Fruit fly (Drosophila melanogaster) whole organism, wandering third instar larva: ENCODE results near the gene CG17124.
A peak's percentile ranks its signal among the peaks of the same experiment; 100 is the strongest.

ENCODE experiments used
- CG32264 ChIP-seq: fragments of 200-800 bp; sonication (Bioruptor generic); optimal IDR thresholded peaks from 2 replicates; lab custom pipeline; 2016; ENCODE audit warnings: missing biosample characterization, missing genetic modification characterization
- CG9705 ChIP-seq: fragments of 200-800 bp; sonication (Bioruptor generic); optimal IDR thresholded peaks from 2 replicates; lab custom pipeline; 2018; ENCODE audit warnings: missing biosample characterization, mild to moderate bottlenecking, missing genetic modification characterization
- CrebA ChIP-seq: fragments of 200-800 bp; sonication (Bioruptor generic); optimal IDR thresholded peaks from 2 replicates; lab custom pipeline; 2016; ENCODE audit warnings: missing biosample characterization, mild to moderate bottlenecking, missing genetic modification characterization, borderline replicate concordance
- Dfd ChIP-seq: fragments of >200 bp; optimal IDR thresholded peaks from 2 replicates; lab custom pipeline; 2017; ENCODE audit warnings: missing biosample characterization, missing genetic modification characterization
- Dif ChIP-seq: fragments of 200-275, 200-300 bp; sonication (Bioruptor generic); optimal IDR thresholded peaks from 2 replicates; lab custom pipeline; 2018; ENCODE audit warnings: missing biosample characterization, missing genetic modification characterization; ENCODE audit not compliant: partially characterized antibody
- HLH106 ChIP-seq: fragments of 200-800 bp; optimal IDR thresholded peaks from 3 replicates; lab custom pipeline; 2019; ENCODE audit warnings: missing biosample characterization, mild to moderate bottlenecking, missing genetic modification characterization, moderate library complexity
- Hnf4 ChIP-seq: fragments of 200-800 bp; sonication (Bioruptor generic); optimal IDR thresholded peaks from 2 replicates; lab custom pipeline; 2016; ENCODE audit warnings: missing biosample characterization, mild to moderate bottlenecking, missing genetic modification characterization
- Hr78 ChIP-seq: fragments of >200 bp; optimal IDR thresholded peaks from 2 replicates; lab custom pipeline; 2017; ENCODE audit warnings: missing biosample characterization, missing genetic modification characterization
- Hr83 ChIP-seq: fragments of 200-300 bp; sonication (Bioruptor generic); optimal IDR thresholded peaks from 2 replicates; lab custom pipeline; 2016; ENCODE audit warnings: missing biosample characterization, mild to moderate bottlenecking, missing genetic modification characterization, moderate library complexity; ENCODE audit not compliant: poor library complexity, severe bottlenecking
- Myc ChIP-seq: fragments of >200 bp; optimal IDR thresholded peaks from 2 replicates; lab custom pipeline; 2017
- N ChIP-seq: fragments of >200 bp; optimal IDR thresholded peaks from 2 replicates; lab custom pipeline; 2018; ENCODE audit warnings: missing biosample characterization, missing external identifiers, missing genetic modification characterization
- OdsH ChIP-seq: fragments of 200-800 bp; sonication (Bioruptor generic); optimal IDR thresholded peaks from 2 replicates; lab custom pipeline; 2016; ENCODE audit warnings: missing biosample characterization, mild to moderate bottlenecking, missing genetic modification characterization
- Rel ChIP-seq, 2 experiments: fragments of 200-800 bp; sonication (Bioruptor generic) in 1 of 2; optimal IDR thresholded peaks; 2 replicates in 1 of 2; 3 replicates in 1 of 2; lab custom pipeline; 2016 to 2019; ENCODE audit warnings: mild to moderate bottlenecking in 2 of 2, missing biosample characterization in 2 of 2, missing genetic modification characterization in 2 of 2, moderate library complexity in 1 of 2
- Sp1 ChIP-seq: fragments of 200-800 bp; sonication (Bioruptor generic); optimal IDR thresholded peaks from 3 replicates; lab custom pipeline; 2019; ENCODE audit warnings: missing biosample characterization, mild to moderate bottlenecking, missing genetic modification characterization, moderate library complexity
- Vsx2 ChIP-seq: fragments of 200-300, 225-300 bp; sonication (Bioruptor generic); optimal IDR thresholded peaks from 2 replicates; lab custom pipeline; 2018; ENCODE audit warnings: missing biosample characterization, missing genetic modification characterization; ENCODE audit not compliant: partially characterized antibody
- br ChIP-seq: fragments of 200-800 bp; sonication (Bioruptor generic); optimal IDR thresholded peaks from 2 replicates; lab custom pipeline; 2016; ENCODE audit warnings: missing biosample characterization, missing genetic modification characterization
- brk ChIP-seq: fragments of 200-800 bp; sonication (Bioruptor generic); optimal IDR thresholded peaks from 2 replicates; lab custom pipeline; 2016; ENCODE audit warnings: missing biosample characterization, mild to moderate bottlenecking, missing genetic modification characterization
- dl ChIP-seq, 2 experiments: fragments of 175-275, 200-275 bp in 1 of 2; fragments of 200-275 bp in 1 of 2; sonication (Bioruptor generic); optimal IDR thresholded peaks; lab custom pipeline; 2018; ENCODE audit warnings: mild to moderate bottlenecking in 2 of 2, missing biosample characterization in 2 of 2, missing genetic modification characterization in 2 of 2, moderate library complexity in 2 of 2; ENCODE audit not compliant: partially characterized antibody in 2 of 2, insufficient read depth in 1 of 2
- dmrt93B ChIP-seq: fragments of 200-800 bp; sonication (Bioruptor generic); optimal IDR thresholded peaks from 2 replicates; lab custom pipeline; 2018; ENCODE audit warnings: missing biosample characterization, mild to moderate bottlenecking, missing genetic modification characterization
- dsf ChIP-seq: sonication (Bioruptor generic); optimal IDR thresholded peaks from 2 replicates; lab custom pipeline; 2016; ENCODE audit warnings: missing biosample characterization, missing genetic modification characterization, borderline replicate concordance
- ey ChIP-seq: fragments of 200-800 bp; sonication (Bioruptor generic); optimal IDR thresholded peaks from 2 replicates; lab custom pipeline; 2016; ENCODE audit warnings: missing biosample characterization, missing genetic modification characterization
- foxo ChIP-seq, 2 experiments: fragments of 200-800 bp; sonication (Bioruptor generic); optimal IDR thresholded peaks; 2 replicates in 1 of 2; 3 replicates in 1 of 2; lab custom pipeline; 2016 to 2017; ENCODE audit warnings: missing biosample characterization in 2 of 2, missing genetic modification characterization in 2 of 2
- fru ChIP-seq: fragments of 200-800 bp; sonication (Bioruptor generic); optimal IDR thresholded peaks from 3 replicates; lab custom pipeline; 2016; ENCODE audit warnings: missing biosample characterization, mild to moderate bottlenecking, missing genetic modification characterization
- h ChIP-seq: fragments of 200-800 bp; sonication (Bioruptor generic); optimal IDR thresholded peaks from 3 replicates; lab custom pipeline; 2016; ENCODE audit warnings: missing biosample characterization, mild to moderate bottlenecking, missing genetic modification characterization
- jim ChIP-seq: fragments of 175-275, 200-325 bp; sonication (Bioruptor generic); optimal IDR thresholded peaks from 2 replicates; lab custom pipeline; 2016; ENCODE audit warnings: missing biosample characterization, mild to moderate bottlenecking, missing genetic modification characterization
- lola ChIP-seq: fragments of >200 bp; optimal IDR thresholded peaks from 2 replicates; lab custom pipeline; 2017; ENCODE audit warnings: missing biosample characterization, missing genetic modification characterization
- pan ChIP-seq: fragments of >200 bp; optimal IDR thresholded peaks from 2 replicates; lab custom pipeline; 2017
- psq ChIP-seq: fragments of 200-800 bp; sonication (Bioruptor generic); optimal IDR thresholded peaks from 3 replicates; lab custom pipeline; 2017; ENCODE audit warnings: missing biosample characterization, mild to moderate bottlenecking, missing genetic modification characterization, moderate library complexity
- rgr ChIP-seq: fragments of 200-800 bp; sonication (Bioruptor generic); optimal IDR thresholded peaks from 3 replicates; lab custom pipeline; 2016; ENCODE audit warnings: missing biosample characterization, mild to moderate bottlenecking, missing genetic modification characterization
- sage ChIP-seq: fragments of 200-800 bp; sonication (Bioruptor generic); optimal IDR thresholded peaks from 2 replicates; lab custom pipeline; 2016; ENCODE audit warnings: missing biosample characterization, mild to moderate bottlenecking, missing genetic modification characterization
- sv ChIP-seq: fragments of 200-800 bp; sonication (Bioruptor generic); optimal IDR thresholded peaks from 3 replicates; lab custom pipeline; 2016; ENCODE audit warnings: missing biosample characterization, missing genetic modification characterization
- usp ChIP-seq: fragments of >200 bp; optimal IDR thresholded peaks from 2 replicates; lab custom pipeline; 2017; ENCODE audit warnings: missing biosample characterization, missing genetic modification characterization
- woc ChIP-seq: sonication (Bioruptor generic); optimal IDR thresholded peaks from 2 replicates; lab custom pipeline; 2016; ENCODE audit warnings: missing biosample characterization, mild to moderate bottlenecking, missing genetic modification characterization

Gene CG17124

DNA sequence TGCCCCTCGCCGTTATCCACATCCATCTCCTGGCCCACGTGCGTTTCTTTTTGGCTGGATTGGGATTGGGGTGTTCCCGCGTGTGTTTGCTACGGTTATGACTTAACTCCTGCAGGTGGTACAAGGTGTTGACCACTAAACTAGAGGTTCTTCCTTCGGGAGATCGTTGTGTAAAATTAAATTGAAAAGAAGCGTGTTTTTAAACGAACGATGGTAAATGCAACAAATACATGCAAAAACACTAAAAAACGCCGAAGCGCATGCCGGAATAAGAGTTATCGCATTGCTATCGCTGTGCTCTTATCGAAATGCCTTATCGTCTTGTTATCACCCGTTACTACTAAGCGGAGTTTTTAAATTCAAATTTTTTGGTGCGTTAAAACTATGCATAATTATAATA is 13.6 kb upstream of the CG17124 start, which contains the start of gene CG6724:
Gene CG6724, minus strand, starts transcription at position 245 of the 400 bp plus-strand sequence.
- no peak for TF ChIP-seq dmrt93B (GFP tag; lab: Kevin White, UChicago)
- TF ChIP-seq psq, result no peak
- TF ChIP-seq dsf (GFP tag; lab: Kevin White, UChicago), result no peak
- TF ChIP-seq Vsx2, result no peak
- TF ChIP-seq foxo (GFP tag; optimal IDR thresholded peaks at IDR 0.05; lab: Kevin White, UChicago), result no peak
- TF ChIP-seq pan (lab: Kevin White, UChicago), result no peak
- no peak for TF ChIP-seq CG32264 (GFP tag; lab: Kevin White, UChicago)
- no peak for TF ChIP-seq CrebA
- TF ChIP-seq CG9705 (GFP tag; lab: Kevin White, UChicago), result no peak
- TF ChIP-seq dl (GFP tag; optimal IDR thresholded peaks at IDR 0.05; lab: Kevin White, UChicago; ENCODE audit: insufficient read depth in 1 of 2, partially characterized antibody in 2 of 2), result no peak
- no peak for TF ChIP-seq br (GFP tag; lab: Kevin White, UChicago)
- TF ChIP-seq, all 38 proteins: peak for 0

DNA sequence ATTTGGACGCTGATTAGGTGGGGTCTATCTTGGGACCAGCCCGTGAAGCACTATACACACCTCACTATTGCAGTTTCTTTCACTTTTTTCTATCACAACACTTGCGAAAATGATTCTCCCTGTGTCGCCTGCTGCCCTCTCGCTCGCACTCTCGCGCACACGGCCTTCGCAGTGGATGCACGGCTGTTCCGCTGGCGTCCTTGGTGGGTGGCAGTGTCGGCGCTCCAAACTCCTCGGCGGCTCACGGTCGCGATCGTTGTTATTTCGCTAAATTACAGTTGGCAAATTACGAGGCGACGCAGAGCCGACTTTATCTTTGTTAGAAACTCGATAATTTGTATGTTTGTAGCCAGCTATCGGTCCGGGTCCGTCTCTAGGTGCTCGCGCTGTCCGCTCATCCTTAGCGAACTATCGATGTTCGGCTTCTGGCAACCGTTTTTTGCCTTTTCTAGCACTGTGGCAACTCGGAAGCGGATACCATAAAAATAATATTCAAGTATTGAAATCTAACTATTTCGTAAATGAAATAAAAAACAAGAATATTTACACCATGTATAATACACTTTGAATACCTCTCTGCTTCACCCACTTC is 11.6 kb upstream of the CG17124 start, which contains the start of gene Ubc2:
Gene Ubc2, minus strand, starts transcription at position 410 of the 592 bp plus-strand sequence.
- TF ChIP-seq OdsH (no peak), rgr (GFP tag; lab: Kevin White, UChicago) (peak; percentile 14), Hr83 (peak; percentile 62), sv (peak; percentile 12), lola (GFP tag; lab: Kevin White, UChicago) (no peak), dsf (GFP tag; lab: Kevin White, UChicago) (no peak), Rel (GFP tag; optimal IDR thresholded peaks at IDR 0.05; lab: Kevin White, UChicago) (no peak), Rel (tag; optimal IDR thresholded peaks at IDR 0.05; lab: Kevin White, UChicago) (peak; percentile 22)

DNA sequence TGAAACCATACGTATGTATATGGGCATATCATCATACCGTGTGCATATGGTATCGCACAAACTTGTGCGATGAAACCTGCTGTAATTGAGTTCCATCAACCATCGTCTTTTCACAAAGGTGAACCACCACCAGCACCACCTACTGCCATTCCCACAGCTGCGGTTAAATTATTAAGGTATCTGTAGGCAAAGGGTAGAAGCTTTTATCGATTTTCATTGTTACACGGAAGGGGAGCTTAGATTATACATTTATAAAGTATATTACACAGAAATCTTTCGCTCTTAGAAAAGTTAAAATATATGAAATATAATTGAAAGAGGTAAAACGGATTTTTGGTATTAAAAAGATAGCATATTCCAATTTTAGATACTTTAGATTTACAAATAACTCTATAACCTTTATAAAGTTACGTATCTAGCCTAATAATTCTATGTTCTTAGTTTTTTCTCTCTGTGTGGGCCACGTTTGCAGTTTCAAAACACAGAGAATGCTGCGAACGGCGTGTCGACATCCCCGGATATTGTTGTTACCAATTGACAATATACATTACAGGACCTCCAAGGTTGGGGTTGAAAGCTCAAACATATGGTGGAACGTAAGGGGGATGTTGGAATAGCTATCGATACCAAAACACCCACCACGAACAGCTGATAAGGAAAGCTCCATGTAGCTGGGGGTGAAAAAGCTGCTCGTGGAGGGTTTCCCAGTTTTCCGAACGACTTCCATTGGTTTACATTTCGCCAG is 4.5 kb upstream of the CG17124 start, which contains the start of gene CG6495:
Gene CG6495, plus strand, starts transcription at position 695 of the 745 bp plus-strand sequence.
- TF ChIP-seq jim (no peak), HLH106 (peak; percentile 11), foxo (GFP tag; optimal IDR thresholded peaks at IDR 0.05; lab: Kevin White, UChicago) (peak in 1 of 2 experiments; percentile 22), Sp1 (GFP tag; lab: Kevin White, UChicago) (peak; percentile 43), dsf (GFP tag; lab: Kevin White, UChicago) (no peak), h (peak; percentile 22), OdsH (peak; percentile 17), fru (GFP tag; lab: Kevin White, UChicago) (peak; percentile 27)
- TF ChIP-seq, all 38 proteins: peak for 6

DNA sequence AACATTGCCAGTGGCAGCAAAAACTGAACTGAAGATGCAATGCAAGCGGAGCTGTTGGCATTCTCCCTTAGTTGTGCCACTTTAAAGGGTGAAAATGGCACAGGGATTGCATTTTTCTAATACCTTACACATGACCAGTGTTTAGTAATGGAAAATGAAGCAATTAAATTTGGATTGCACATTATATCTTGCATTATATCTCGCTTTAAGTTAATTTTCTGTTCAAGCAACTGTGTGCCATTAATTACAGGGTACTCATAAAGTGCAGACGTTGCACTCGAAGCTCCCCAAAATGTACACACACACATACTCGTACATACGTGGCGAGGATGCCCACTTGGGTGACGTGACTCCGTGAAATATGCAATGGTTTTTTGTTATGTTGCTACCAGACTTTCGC is 3.5 kb upstream of the CG17124 start:
- TF ChIP-seq ey (GFP tag; lab: Kevin White, UChicago), result peak; percentile 26
- peak; percentile 37 for TF ChIP-seq woc (GFP tag; lab: Kevin White, UChicago)
- no peak for TF ChIP-seq dl (GFP tag; optimal IDR thresholded peaks at IDR 0.05; lab: Kevin White, UChicago; ENCODE audit: insufficient read depth in 1 of 2, partially characterized antibody in 2 of 2)
- TF ChIP-seq foxo (GFP tag; optimal IDR thresholded peaks at IDR 0.05; lab: Kevin White, UChicago), result peak in 1 of 2 experiments; percentile 50
- TF ChIP-seq OdsH, result peak; percentile 16
- TF ChIP-seq CrebA, result no peak
- peak; percentile 21 for TF ChIP-seq h

DNA sequence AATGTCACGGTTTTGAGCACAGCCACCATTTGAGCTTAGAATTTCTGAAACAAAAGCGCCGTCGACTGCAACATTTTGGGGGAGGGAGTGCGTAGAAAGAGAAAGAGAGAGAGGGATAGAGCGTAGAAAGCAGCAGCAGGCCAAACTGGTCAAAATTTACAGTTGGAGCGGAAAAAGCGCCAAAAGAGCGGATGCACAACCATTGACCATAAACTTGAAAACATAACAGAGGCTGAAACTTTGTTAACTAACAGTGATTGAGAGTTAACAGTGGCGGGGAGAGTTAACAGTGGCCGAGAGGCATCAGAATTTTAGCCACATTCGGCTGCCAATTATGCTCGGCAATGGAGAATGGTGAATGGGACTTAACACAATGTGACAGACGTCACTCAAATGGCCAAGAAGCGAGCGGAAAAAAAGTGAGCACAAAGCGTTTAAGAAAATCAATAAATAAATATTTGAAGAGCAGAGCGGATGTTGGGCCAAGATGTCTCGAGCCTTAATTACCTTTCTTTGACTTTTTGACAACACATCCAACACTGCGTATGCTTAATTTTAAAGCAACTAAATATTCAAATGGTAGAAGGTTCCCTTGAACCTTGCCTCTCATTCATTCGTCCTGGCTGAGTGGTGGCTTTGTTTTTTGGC is 1.0 kb upstream of the CG17124 start:
- peak in 1 of 2 experiments; percentile 38 for TF ChIP-seq dl (GFP tag; optimal IDR thresholded peaks at IDR 0.05; lab: Kevin White, UChicago; ENCODE audit: insufficient read depth in 1 of 2, partially characterized antibody in 2 of 2)
- TF ChIP-seq HLH106, result no peak

DNA sequence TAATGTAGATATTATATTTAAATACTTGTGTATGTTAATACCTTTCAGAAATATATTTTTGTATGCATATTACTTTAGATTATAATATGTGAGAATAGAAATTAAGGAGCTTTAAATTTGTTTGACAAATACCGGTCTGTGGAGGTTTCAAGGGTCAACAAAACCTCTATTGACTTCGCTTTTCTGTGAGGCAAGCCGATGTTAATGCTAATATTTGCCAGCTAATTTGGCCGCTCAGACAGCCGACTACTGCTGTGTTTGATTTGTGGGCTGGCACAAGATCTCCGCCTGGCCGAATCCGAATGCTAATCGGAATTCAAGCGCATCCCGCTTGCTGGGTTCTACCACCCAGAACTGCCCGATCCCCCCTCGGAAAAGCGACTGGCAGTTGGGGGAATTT is 1.5 kb downstream of the CG17124 start:
- TF ChIP-seq sage (no peak), Dfd (no peak), Dif (no peak), CrebA (no peak), Hr78 (GFP tag; lab: Kevin White, UChicago) (no peak), CG32264 (GFP tag; lab: Kevin White, UChicago) (no peak), Rel (GFP tag; optimal IDR thresholded peaks at IDR 0.05; lab: Kevin White, UChicago) (no peak), Rel (tag; optimal IDR thresholded peaks at IDR 0.05; lab: Kevin White, UChicago) (no peak), jim (no peak), Vsx2 (no peak), dsf (GFP tag; lab: Kevin White, UChicago) (no peak), N (GFP tag; lab: Kevin White, UChicago) (no peak), Myc (lab: Kevin White, UChicago) (no peak), brk (GFP tag; lab: Kevin White, UChicago) (no peak), usp (no peak), Hnf4 (GFP tag; lab: Kevin White, UChicago) (no peak)
